Fruit fly (Drosophila melanogaster): ENCODE results near the gene CG7884.

CG7884 gene

DNA sequence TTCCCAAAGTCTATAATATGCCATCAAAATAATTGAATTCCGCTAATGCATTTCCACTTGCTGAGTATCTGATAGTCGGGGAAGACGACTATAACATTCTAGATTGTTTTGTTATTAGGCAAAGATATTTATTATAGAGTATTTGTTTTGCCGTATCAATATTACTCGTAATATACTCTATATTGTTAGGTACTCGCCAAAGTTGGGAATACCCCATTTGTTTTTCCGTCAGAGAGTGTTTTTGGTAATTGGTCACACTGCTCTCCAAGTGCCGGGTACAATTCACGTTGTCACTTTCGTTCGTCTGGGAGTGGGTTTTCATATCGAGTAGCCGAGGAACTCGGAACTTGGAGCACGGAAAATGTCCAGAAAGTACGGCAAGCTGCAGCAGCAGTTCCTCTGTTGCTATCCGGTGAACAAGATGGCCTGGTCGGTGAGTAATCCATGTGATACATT lies 23.0 kb downstream of the CG7884 start, which contains the start of gene CG7889 (continued):
- peak; percentile 25 for TF ChIP-seq Nf-YC (tag; optimal IDR thresholded peaks at IDR 0.05)

DNA sequence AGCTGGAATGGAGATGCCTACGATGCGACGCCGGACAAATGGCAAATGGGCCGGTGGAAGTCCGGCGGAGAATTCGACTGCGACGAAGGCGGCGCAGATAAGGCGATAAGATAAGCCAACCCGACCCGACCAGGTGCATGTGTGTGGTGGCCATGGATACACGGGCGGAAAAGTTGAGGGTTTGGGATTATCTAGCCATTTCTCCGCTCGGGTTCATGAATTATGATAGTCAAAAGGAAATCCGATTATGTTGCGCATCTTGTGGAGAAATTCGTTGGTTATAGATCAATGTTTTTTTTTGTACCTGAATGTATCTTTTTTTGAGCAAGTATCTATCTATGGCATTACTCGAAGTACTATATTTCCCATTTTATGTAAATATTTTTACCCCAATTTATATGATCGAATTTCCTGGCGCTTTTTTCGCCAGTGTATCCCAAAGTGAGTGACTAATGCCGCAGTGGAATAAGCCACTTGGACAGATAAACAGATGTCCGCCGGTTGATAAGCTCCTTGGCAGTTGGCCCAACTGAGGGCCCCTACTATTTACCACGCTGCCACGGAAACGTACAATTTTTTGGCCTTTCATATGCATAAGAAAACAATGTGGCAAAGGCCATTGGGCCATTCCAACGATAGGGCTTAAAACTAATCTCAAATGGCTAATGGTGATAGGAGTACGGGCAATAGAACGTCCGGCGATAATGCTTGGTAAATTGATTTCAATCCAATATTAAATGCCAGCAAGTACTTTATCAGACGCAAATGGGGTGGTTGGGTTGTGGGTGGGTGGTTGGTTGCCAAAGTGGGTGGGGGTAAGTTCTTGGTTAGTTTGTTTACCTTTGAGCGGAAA lies 27.0 kb downstream of the CG7884 start, which contains the start of gene CG7992:
TSS of gene CG7992 (minus strand) at position 51 of the 853 bp plus-strand sequence.
- TF ChIP-seq grn (GFP tag; optimal IDR thresholded peaks at IDR 0.05) = peak; percentile 89
- TF ChIP-seq h (optimal IDR thresholded peaks at IDR 0.05) = no peak
- TF ChIP-seq fu2 (GFP tag; optimal IDR thresholded peaks at IDR 0.05) = peak; percentile 68
- peak; percentile 34 for TF ChIP-seq repo (GFP tag; optimal IDR thresholded peaks at IDR 0.05)
- TF ChIP-seq ranshi (GFP tag; IDR thresholded peaks at IDR 0.05) = no peak
- peak; percentile 55 for TF ChIP-seq bab2 (GFP tag; optimal IDR thresholded peaks at IDR 0.05)
- TF ChIP-seq CG14860 (GFP tag; IDR thresholded peaks at IDR 0.05; ENCODE audit: partially characterized antibody) = no peak
- TF ChIP-seq BtbVII (GFP tag; optimal IDR thresholded peaks at IDR 0.05) = peak; percentile 72
- no peak for TF ChIP-seq cg (GFP tag; optimal IDR thresholded peaks at IDR 0.05)
- TF ChIP-seq Eip74EF (GFP tag; optimal IDR thresholded peaks at IDR 0.05) = no peak
- peak; percentile 63 for TF ChIP-seq HHEX (GFP tag; optimal IDR thresholded peaks at IDR 0.05)
- peak; percentile 46; the same call in 1 of the 2 replicates for TF ChIP-seq al (GFP tag; IDR thresholded peaks at IDR 0.05)
- TF ChIP-seq CG8765 (GFP tag; IDR thresholded peaks at IDR 0.05) = no peak
- TF ChIP-seq nom (GFP tag; optimal IDR thresholded peaks at IDR 0.05) = no peak
- no peak for TF ChIP-seq Hr39 (optimal IDR thresholded peaks at IDR 0.05)
- TF ChIP-seq CHES-1-like (GFP tag; optimal IDR thresholded peaks at IDR 0.05) = peak; percentile 74
- peak; percentile 28 for TF ChIP-seq CG12942 (GFP tag; optimal IDR thresholded peaks at IDR 0.05)
- TF ChIP-seq CG10431 (GFP tag; optimal IDR thresholded peaks at IDR 0.05) = no peak
- peak; percentile 16 for TF ChIP-seq Camta (GFP tag; optimal IDR thresholded peaks at IDR 0.05)
- TF ChIP-seq CG2889 (GFP tag; IDR thresholded peaks at IDR 0.05) = no peak
- peak; percentile 86 for TF ChIP-seq CG2120 (GFP tag; optimal IDR thresholded peaks at IDR 0.05)
- no peak; the same call in 1 of the 2 replicates for TF ChIP-seq seq (GFP tag; IDR thresholded peaks at IDR 0.05)
- TF ChIP-seq CG30020 (tag; optimal IDR thresholded peaks at IDR 0.05) = no peak
- TF ChIP-seq cas (GFP tag; IDR thresholded peaks at IDR 0.05) = no peak
- no peak for TF ChIP-seq cato (GFP tag; optimal IDR thresholded peaks at IDR 0.05; ENCODE audit: borderline replicate concordance)
- no peak for TF ChIP-seq CG12769 (tag; optimal IDR thresholded peaks at IDR 0.05)
- no peak for TF ChIP-seq gcm2 (GFP tag; optimal IDR thresholded peaks at IDR 0.05)
- peak; percentile 68; the same call in 1 of the 4 replicates for TF ChIP-seq chinmo (GFP tag; IDR thresholded peaks at IDR 0.05; ENCODE audit: partially characterized antibody)
- peak; percentile 59 for TF ChIP-seq CG16863 (GFP tag; optimal IDR thresholded peaks at IDR 0.05)
- peak; percentile 25 for TF ChIP-seq Ssrp (tag; optimal IDR thresholded peaks at IDR 0.05)
- no peak for TF ChIP-seq CG4617 (GFP tag; optimal IDR thresholded peaks at IDR 0.05; ENCODE audit: borderline replicate concordance)
- no peak for TF ChIP-seq CG2875 (GFP tag; optimal IDR thresholded peaks at IDR 0.05)
- TF ChIP-seq ftz-f1 (GFP tag; optimal IDR thresholded peaks at IDR 0.05) = peak; percentile 6
- TF ChIP-seq crp (GFP tag; optimal IDR thresholded peaks at IDR 0.05) = peak in 1 of 2 experiments; percentile 9
- TF ChIP-seq CG9215 (GFP tag; IDR thresholded peaks at IDR 0.05) = peak; percentile 49
- TF ChIP-seq grau (tag; optimal IDR thresholded peaks at IDR 0.05) = peak; percentile 65
- TF ChIP-seq CG10209 (GFP tag; optimal IDR thresholded peaks at IDR 0.05) = peak; percentile 57
- TF ChIP-seq ham (GFP tag; IDR thresholded peaks at IDR 0.05) = no peak
- peak; percentile 18; the same call in 1 of the 2 replicates for TF ChIP-seq CG32532 (GFP tag; IDR thresholded peaks at IDR 0.05)
- peak; percentile 43 for TF ChIP-seq CG12299 (tag; optimal IDR thresholded peaks at IDR 0.05)
- no peak for TF ChIP-seq CG1603 (tag; optimal IDR thresholded peaks at IDR 0.05)
- TF ChIP-seq Ets97D (GFP tag; optimal IDR thresholded peaks at IDR 0.05) = no peak
- TF ChIP-seq vnd (GFP tag; IDR thresholded peaks at IDR 0.05; ENCODE audit: partially characterized antibody) = no peak
- TF ChIP-seq Dip2 (GFP tag; IDR thresholded peaks at IDR 0.05) = no peak
- no peak for TF ChIP-seq TFAM (GFP tag; optimal IDR thresholded peaks at IDR 0.05)
- TF ChIP-seq CG17186 (GFP tag; optimal IDR thresholded peaks at IDR 0.05) = no peak

Measured in whole organism, embryonic.